Worm (Caenorhabditis elegans) whole organism, late embryonic: ENCODE measurements around the gene F46B6.12.

Experiments used
- F13H6.1 ChIP-seq: sonication (generic microtip); optimal IDR thresholded peaks from 2 replicates; lab custom pipeline; 2016; ENCODE audit warnings: missing genetic modification characterization, missing compliant biosample characterization
- K02D7.2 ChIP-seq: sonication (generic microtip); optimal IDR thresholded peaks from 2 replicates; lab custom pipeline; 2017; ENCODE audit warnings: mild to moderate bottlenecking, missing genetic modification characterization, missing compliant biosample characterization
- ama-1 ChIP-seq: fragments of 150-350 bp; optimal IDR thresholded peaks from 2 replicates; lab custom pipeline; 2014
- ceh-14 ChIP-seq: sonication (generic microtip); optimal IDR thresholded peaks from 2 replicates; lab custom pipeline; 2016; ENCODE audit warnings: missing genotype, missing genetic modification characterization, missing compliant biosample characterization
- ceh-19 ChIP-seq: fragments of 200-800 bp; sonication (Bioruptor generic); optimal IDR thresholded peaks from 2 replicates; lab custom pipeline; 2018; ENCODE audit warnings: mild to moderate bottlenecking, missing genetic modification characterization, missing compliant biosample characterization
- ceh-2 ChIP-seq: sonication (generic microtip); optimal IDR thresholded peaks from 2 replicates; lab custom pipeline; 2016; ENCODE audit warnings: missing genotype, missing genetic modification characterization, missing compliant biosample characterization
- ceh-24 ChIP-seq: sonication (generic microtip); optimal IDR thresholded peaks from 2 replicates; lab custom pipeline; 2016; ENCODE audit warnings: mild to moderate bottlenecking, missing genetic modification characterization, missing compliant biosample characterization
- ceh-31 ChIP-seq: sonication (generic microtip); optimal IDR thresholded peaks from 2 replicates; lab custom pipeline; 2016; ENCODE audit warnings: missing genetic modification characterization, missing compliant biosample characterization
- ceh-34 ChIP-seq: sonication (generic microtip); optimal IDR thresholded peaks from 2 replicates; lab custom pipeline; 2016; ENCODE audit warnings: mild to moderate bottlenecking, missing genetic modification characterization, missing compliant biosample characterization
- ceh-45 ChIP-seq: fragments of 200-800 bp; sonication (Bioruptor generic); IDR thresholded peaks from 2 replicates; pipeline ENCODE4 v1.3.6; 2022; ENCODE audit warnings: missing genetic modification reagents, missing genetic modification characterization, missing compliant biosample characterization
- ceh-48 ChIP-seq: sonication (generic microtip); optimal IDR thresholded peaks from 2 replicates; lab custom pipeline; 2016; ENCODE audit warnings: missing genetic modification characterization, inconsistent platforms, missing compliant biosample characterization
- ceh-9 ChIP-seq: sonication (generic microtip); optimal IDR thresholded peaks from 2 replicates; lab custom pipeline; 2016; ENCODE audit warnings: mild to moderate bottlenecking, missing genetic modification characterization, inconsistent platforms, missing compliant biosample characterization
- che-1 ChIP-seq: sonication (generic microtip); optimal IDR thresholded peaks from 2 replicates; lab custom pipeline; 2016; ENCODE audit warnings: mild to moderate bottlenecking, missing genetic modification characterization, missing compliant biosample characterization
- dve-1 ChIP-seq: sonication (generic microtip); optimal IDR thresholded peaks from 2 replicates; lab custom pipeline; 2017; ENCODE audit warnings: antibody characterized with exemption, mild to moderate bottlenecking, missing genetic modification characterization, missing compliant biosample characterization
- ets-4 ChIP-seq: sonication (generic microtip); optimal IDR thresholded peaks from 2 replicates; lab custom pipeline; 2016; ENCODE audit warnings: missing genetic modification characterization, missing compliant biosample characterization
- eyg-1 ChIP-seq: sonication (generic microtip); optimal IDR thresholded peaks from 2 replicates; lab custom pipeline; 2016; ENCODE audit warnings: missing genotype, missing genetic modification characterization, missing compliant biosample characterization
- hlh-13 ChIP-seq: fragments of 200-800 bp; sonication (Bioruptor generic); optimal IDR thresholded peaks from 2 replicates; lab custom pipeline; 2018; ENCODE audit warnings: mild to moderate bottlenecking, missing genetic modification characterization, missing compliant biosample characterization
- hlh-30 ChIP-seq: sonication (generic microtip); optimal IDR thresholded peaks from 2 replicates; lab custom pipeline; 2017; ENCODE audit warnings: antibody characterized with exemption, missing genetic modification characterization, missing compliant biosample characterization; ENCODE audit not compliant: insufficient read depth
- hlh-6 ChIP-seq: sonication (generic microtip); optimal IDR thresholded peaks from 2 replicates; lab custom pipeline; 2016; ENCODE audit warnings: missing genotype, missing genetic modification characterization, missing compliant biosample characterization
- lim-6 ChIP-seq: sonication (generic microtip); optimal IDR thresholded peaks from 2 replicates; lab custom pipeline; 2016; ENCODE audit warnings: missing genetic modification characterization, missing compliant biosample characterization
- madf-2 ChIP-seq: sonication (generic microtip); optimal IDR thresholded peaks from 2 replicates; lab custom pipeline; 2017; ENCODE audit warnings: missing genetic modification characterization, missing compliant biosample characterization
- mec-3 ChIP-seq: sonication (generic microtip); optimal IDR thresholded peaks from 2 replicates; lab custom pipeline; 2016; ENCODE audit warnings: borderline replicate concordance, missing genetic modification characterization, missing compliant biosample characterization
- nhr-11 ChIP-seq: fragments of 150-350 bp; optimal IDR thresholded peaks from 2 replicates; lab custom pipeline; 2014; ENCODE audit warnings: missing biosample characterization, missing genetic modification characterization
- npax-4 ChIP-seq: sonication (generic microtip); optimal IDR thresholded peaks from 2 replicates; lab custom pipeline; 2016; ENCODE audit warnings: missing genetic modification characterization, missing compliant biosample characterization
- odd-2 ChIP-seq: sonication (generic microtip); optimal IDR thresholded peaks from 2 replicates; lab custom pipeline; 2017; ENCODE audit warnings: antibody characterized with exemption, mild to moderate bottlenecking, missing genetic modification characterization, missing compliant biosample characterization
- pag-3 ChIP-seq: sonication (generic microtip); optimal IDR thresholded peaks from 2 replicates; lab custom pipeline; 2016; ENCODE audit warnings: missing compliant biosample characterization, missing genetic modification characterization, borderline replicate concordance
- pax-1 ChIP-seq: fragments of 150-350 bp; optimal IDR thresholded peaks from 2 replicates; lab custom pipeline; 2014; ENCODE audit warnings: missing biosample characterization, missing genetic modification characterization
- pha-2 ChIP-seq: sonication (generic microtip); optimal IDR thresholded peaks from 2 replicates; lab custom pipeline; 2017; ENCODE audit warnings: mild to moderate bottlenecking, missing genetic modification characterization, missing compliant biosample characterization
- pqm-1 ChIP-seq: sonication (generic microtip); optimal IDR thresholded peaks from 2 replicates; lab custom pipeline; 2016; ENCODE audit warnings: missing genetic modification characterization, missing compliant biosample characterization
- pros-1 ChIP-seq: fragments of 150-350 bp; optimal IDR thresholded peaks from 2 replicates; lab custom pipeline; 2014; ENCODE audit warnings: missing biosample characterization, missing genetic modification reagents, missing genetic modification characterization
- ref-2 ChIP-seq: sonication (generic microtip); optimal IDR thresholded peaks from 2 replicates; lab custom pipeline; 2016; ENCODE audit warnings: missing genetic modification characterization, missing compliant biosample characterization
- rnt-1 ChIP-seq: sonication (generic microtip); optimal IDR thresholded peaks from 2 replicates; lab custom pipeline; 2016; ENCODE audit warnings: missing genetic modification characterization, missing compliant biosample characterization
- sox-2 ChIP-seq: fragments of 200-800 bp; sonication (Bioruptor generic); IDR thresholded peaks from 2 replicates; pipeline ENCODE4 v1.3.6; 2022; ENCODE audit warnings: missing genetic modification reagents, missing genetic modification characterization, missing compliant biosample characterization
- sox-4 ChIP-seq: sonication (generic microtip); optimal IDR thresholded peaks from 2 replicates; lab custom pipeline; 2017; ENCODE audit warnings: mild to moderate bottlenecking, missing genetic modification characterization, inconsistent platforms, missing compliant biosample characterization
- syd-9 ChIP-seq: sonication (generic microtip); optimal IDR thresholded peaks from 2 replicates; lab custom pipeline; 2016; ENCODE audit warnings: mild to moderate bottlenecking, missing genetic modification characterization, moderate library complexity, missing compliant biosample characterization
- ttx-3 ChIP-seq: sonication (generic microtip); optimal IDR thresholded peaks from 2 replicates; lab custom pipeline; 2016; ENCODE audit warnings: missing genetic modification reagents, missing genetic modification characterization, missing compliant biosample characterization
- unc-42 ChIP-seq: sonication (generic microtip); optimal IDR thresholded peaks from 2 replicates; lab custom pipeline; 2016; ENCODE audit warnings: missing genotype, missing genetic modification characterization, missing compliant biosample characterization
- unc-55 ChIP-seq: sonication (generic microtip); optimal IDR thresholded peaks from 2 replicates; lab custom pipeline; 2017; ENCODE audit warnings: missing biosample characterization, missing genetic modification reagents, missing genetic modification characterization
- unc-86 ChIP-seq: sonication (generic microtip); optimal IDR thresholded peaks from 2 replicates; lab custom pipeline; 2016; ENCODE audit warnings: missing genetic modification characterization, missing compliant biosample characterization
- ztf-16 ChIP-seq: sonication (generic microtip); optimal IDR thresholded peaks from 2 replicates; lab custom pipeline; 2017; ENCODE audit warnings: missing genetic modification characterization, missing compliant biosample characterization

The F46B6.12 gene

ce11 chrV:9738077-9738705 is 37.4 kb downstream of the F46B6.12 start:
- TF ChIP-seq mec-3: no peak
- no peak for TF ChIP-seq ceh-2 (tag; lab: Kevin White, UChicago)
- TF ChIP-seq sox-2 (GFP tag; lab: Robert Waterston, UW): no peak
- TF ChIP-seq pax-1 (tag; lab: Kevin White, UChicago): no peak
- no peak for TF ChIP-seq npax-4 (tag; lab: Kevin White, UChicago)
- TF ChIP-seq ceh-34 (tag; lab: Kevin White, UChicago): no peak
- no peak for TF ChIP-seq ceh-19 (GFP tag; lab: Kevin White, UChicago)
- TF ChIP-seq sox-4 (tag; lab: Kevin White, UChicago): no peak
- TF ChIP-seq nhr-11 (tag; lab: Kevin White, UChicago): no peak
- no peak for TF ChIP-seq pros-1
- TF ChIP-seq ceh-9 (tag; lab: Kevin White, UChicago): no peak
- TF ChIP-seq rnt-1 (tag; lab: Kevin White, UChicago): no peak
- no peak for TF ChIP-seq F13H6.1 (tag; lab: Kevin White, UChicago)

- no peak for TF ChIP-seq pros-1
Observed at ce11 chrV:9737287-9737686, 38.3 kb downstream of the F46B6.12 start, which contains the start of gene aqp-4. TSS of gene aqp-4 (plus strand) at chrV:9737556.

ce11 chrV:9733920-9734454 is 41.6 kb downstream of the F46B6.12 start, which contains the start of gene cal-7:
TSS of gene cal-7 (plus strand) at chrV:9734103.
- no peak for TF ChIP-seq nhr-11 (tag; lab: Kevin White, UChicago)
- TF ChIP-seq hlh-13 (GFP tag; lab: Kevin White, UChicago): no peak
- TF ChIP-seq ceh-48 (tag; lab: Kevin White, UChicago): no peak
- no peak for TF ChIP-seq hlh-6 (tag; lab: Kevin White, UChicago)
- TF ChIP-seq ttx-3 (tag; lab: Kevin White, UChicago): no peak
- TF ChIP-seq ceh-24: no peak
- no peak for TF ChIP-seq odd-2 (tag; lab: Kevin White, UChicago)
- TF ChIP-seq ceh-9 (tag; lab: Kevin White, UChicago): no peak
- no peak for TF ChIP-seq K02D7.2 (tag; lab: Kevin White, UChicago)
- TF ChIP-seq ref-2: no peak
- no peak for TF ChIP-seq sox-2 (GFP tag; lab: Robert Waterston, UW)
- TF ChIP-seq lim-6 (tag; lab: Kevin White, UChicago): no peak
- TF ChIP-seq ceh-45 (GFP tag; lab: Robert Waterston, UW): no peak
- TF ChIP-seq ceh-14 (tag; lab: Kevin White, UChicago): no peak

- peak; percentile 24 for TF ChIP-seq ref-2
- peak; percentile 27 for TF ChIP-seq ceh-19 (GFP tag; lab: Kevin White, UChicago)
- TF ChIP-seq pros-1: no peak
- peak; percentile 10 for TF ChIP-seq unc-55 (GFP tag; lab: Kevin White, UChicago)
Observed at ce11 chrV:9731852-9732251, 43.8 kb downstream of the F46B6.12 start.

- TF ChIP-seq madf-2 (tag; lab: Kevin White, UChicago) (peak; percentile 73), ceh-24 (no peak), hlh-30 (peak; percentile 91), unc-42 (tag; lab: Kevin White, UChicago) (peak; percentile 69), ceh-14 (tag; lab: Kevin White, UChicago) (peak; percentile 59), lim-6 (tag; lab: Kevin White, UChicago) (peak; percentile 32), che-1 (tag; lab: Kevin White, UChicago) (peak; percentile 56), ama-1 (lab: Kevin White, UChicago) (peak; percentile 91), pha-2 (tag; lab: Kevin White, UChicago) (peak; percentile 73), unc-86 (tag; lab: Kevin White, UChicago) (peak; percentile 42), ztf-16 (tag; lab: Kevin White, UChicago) (peak; percentile 73), ets-4 (tag; lab: Kevin White, UChicago) (peak; percentile 83), hlh-6 (tag; lab: Kevin White, UChicago) (peak; percentile 60), dve-1 (tag; lab: Kevin White, UChicago) (peak; percentile 64), K02D7.2 (tag; lab: Kevin White, UChicago) (no peak), ceh-31 (tag; lab: Kevin White, UChicago) (peak; percentile 98), pag-3 (tag; lab: Kevin White, UChicago) (peak; percentile 55), pqm-1 (tag; lab: Kevin White, UChicago) (peak; percentile 79), nhr-11 (tag; lab: Kevin White, UChicago) (no peak), syd-9 (tag; lab: Kevin White, UChicago) (peak; percentile 76), eyg-1 (tag; lab: Kevin White, UChicago) (peak; percentile 72), ceh-2 (tag; lab: Kevin White, UChicago) (peak; percentile 81)
Observed at ce11 chrV:9730743-9731706, 44.6 kb downstream of the F46B6.12 start.
